Fruit fly (Drosophila melanogaster) whole organism, embryonic: ENCODE data around the gene fal.
A peak's percentile ranks its signal among the peaks of the same experiment; 100 is the strongest.

Source experiments
- B-H2 ChIP-seq: fragments of 200-800 bp; sonication (Bioruptor generic); optimal IDR thresholded peaks from 2 replicates; lab custom pipeline; 2018; ENCODE audit warnings: missing biosample characterization, mild to moderate bottlenecking, missing genetic modification characterization
- CG10147 ChIP-seq: fragments of 200-800 bp; sonication (Bioruptor generic); optimal IDR thresholded peaks from 2 replicates; lab custom pipeline; 2019; ENCODE audit warnings: missing biosample characterization, mild to moderate bottlenecking, missing genetic modification characterization, moderate library complexity
- CG11093 ChIP-seq: fragments of 200-800 bp; sonication (Bioruptor generic); IDR thresholded peaks from 3 replicates; pipeline ENCODE4 v1.3.6; 2022; ENCODE audit warnings: missing biosample characterization, missing genetic modification characterization
- CG15696 ChIP-seq: fragments of 200-800 bp; sonication (Bioruptor generic); optimal IDR thresholded peaks from 2 replicates; lab custom pipeline; 2019; ENCODE audit warnings: missing biosample characterization, mild to moderate bottlenecking, missing genetic modification characterization, moderate library complexity
- CG1602 ChIP-seq: fragments of 200-800 bp; sonication (Bioruptor generic); optimal IDR thresholded peaks from 3 replicates; lab custom pipeline; 2016; ENCODE audit warnings: missing biosample characterization, missing genetic modification characterization
- CG16863 ChIP-seq: fragments of 200-800 bp; sonication (Bioruptor generic); optimal IDR thresholded peaks from 3 replicates; lab custom pipeline; 2016; ENCODE audit warnings: missing biosample characterization, missing genetic modification characterization
- CG2202 ChIP-seq: fragments of 200-800 bp; sonication (Bioruptor generic); optimal IDR thresholded peaks from 2 replicates; lab custom pipeline; 2018; ENCODE audit warnings: missing biosample characterization, mild to moderate bottlenecking, missing genetic modification characterization
- CG30403 ChIP-seq: fragments of 200-800 bp; sonication (Bioruptor generic); optimal IDR thresholded peaks from 3 replicates; lab custom pipeline; 2016; ENCODE audit warnings: missing biosample characterization, missing genetic modification characterization
- CG31388 ChIP-seq: fragments of 200-800 bp; sonication (Bioruptor generic); optimal IDR thresholded peaks from 2 replicates; lab custom pipeline; 2016; ENCODE audit warnings: missing biosample characterization, missing genetic modification characterization
- CG34224 ChIP-seq: fragments of 200-800 bp; sonication (Bioruptor generic); IDR thresholded peaks from 3 replicates; pipeline ENCODE4 v1.3.6; 2022; ENCODE audit warnings: missing biosample characterization, missing genetic modification characterization; ENCODE audit not compliant: partially characterized antibody
- CG34422 ChIP-seq: fragments of 200-800 bp; sonication (Bioruptor generic); IDR thresholded peaks from 3 replicates; pipeline ENCODE4 v1.3.6; 2022; ENCODE audit warnings: missing biosample characterization, missing genetic modification characterization
- CG3838 ChIP-seq: fragments of 200-800 bp; sonication (Bioruptor generic); optimal IDR thresholded peaks from 3 replicates; lab custom pipeline; 2016; ENCODE audit warnings: missing biosample characterization, missing genetic modification characterization
- CG3847 ChIP-seq: fragments of 200-800 bp; sonication (Bioruptor generic); IDR thresholded peaks from 2 replicates; pipeline ENCODE4 v1.3.6; 2022; ENCODE audit warnings: missing biosample characterization, missing genetic modification characterization
- CG3995 ChIP-seq: fragments of 200-800 bp; sonication (Bioruptor generic); optimal IDR thresholded peaks from 3 replicates; lab custom pipeline; 2016; ENCODE audit warnings: missing biosample characterization, missing genetic modification characterization
- CG42726 ChIP-seq: fragments of 200-800 bp; sonication (Bioruptor generic); IDR thresholded peaks from 2 replicates; pipeline ENCODE4 v1.3.6; 2022; ENCODE audit warnings: missing biosample characterization, missing genetic modification characterization; ENCODE audit not compliant: partially characterized antibody
- CG4424 ChIP-seq: fragments of 200-800 bp; sonication (Bioruptor generic); optimal IDR thresholded peaks from 3 replicates; lab custom pipeline; 2016; ENCODE audit warnings: missing biosample characterization, missing genetic modification characterization
- CG6765 ChIP-seq: fragments of 200-800 bp; sonication (Bioruptor generic); optimal IDR thresholded peaks from 3 replicates; lab custom pipeline; 2017; ENCODE audit warnings: missing biosample characterization, mild to moderate bottlenecking, missing genetic modification characterization
- CG7271 ChIP-seq: fragments of 200-800 bp; sonication (Bioruptor generic); optimal IDR thresholded peaks from 2 replicates; lab custom pipeline; 2018; ENCODE audit warnings: missing biosample characterization, mild to moderate bottlenecking, missing genetic modification characterization, moderate library complexity
- CG9797 ChIP-seq: fragments of 200-800 bp; sonication (Bioruptor generic); optimal IDR thresholded peaks from 3 replicates; lab custom pipeline; 2018; ENCODE audit warnings: missing biosample characterization, mild to moderate bottlenecking, missing genetic modification characterization
- D19B ChIP-seq: fragments of 200-800 bp; sonication (Bioruptor generic); optimal IDR thresholded peaks from 2 replicates; lab custom pipeline; 2017; ENCODE audit warnings: missing biosample characterization, mild to moderate bottlenecking, missing genetic modification characterization
- Doc3 ChIP-seq: fragments of 200-800 bp; sonication (Bioruptor generic); IDR thresholded peaks from 3 replicates; pipeline ENCODE4 v1.3.6; 2022; ENCODE audit warnings: missing biosample characterization, missing genetic modification characterization; ENCODE audit not compliant: partially characterized antibody
- Dref ChIP-seq: fragments of 200-800 bp; sonication (Bioruptor generic); IDR thresholded peaks from 2 replicates; pipeline ENCODE4 v1.3.6; 2022; ENCODE audit warnings: missing biosample characterization, missing genetic modification characterization
- Fer3 ChIP-seq: fragments of 200-800 bp; sonication (Bioruptor generic); optimal IDR thresholded peaks from 2 replicates; lab custom pipeline; 2018; ENCODE audit warnings: missing biosample characterization, mild to moderate bottlenecking, missing genetic modification characterization, moderate library complexity
- Gsc ChIP-seq: fragments of 200-800 bp; sonication (Bioruptor generic); IDR thresholded peaks from 2 replicates; pipeline ENCODE4 v1.3.6; 2022; ENCODE audit warnings: missing biosample characterization, missing genetic modification characterization
- HLHmδ ChIP-seq: fragments of 200-800 bp; sonication (Bioruptor generic); optimal IDR thresholded peaks from 2 replicates; lab custom pipeline; 2018; ENCODE audit warnings: missing biosample characterization, mild to moderate bottlenecking, missing genetic modification characterization, moderate library complexity
- Lhr ChIP-seq: fragments of 200-800 bp; sonication (Bioruptor generic); optimal IDR thresholded peaks from 3 replicates; lab custom pipeline; 2017; ENCODE audit warnings: mild to moderate bottlenecking, missing biosample characterization, missing genetic modification reagents, missing genetic modification characterization
- Lim3 ChIP-seq: fragments of 200-800 bp; sonication (Bioruptor generic); IDR thresholded peaks from 2 replicates; pipeline ENCODE4 v1.3.6; 2022; ENCODE audit warnings: missing biosample characterization, missing genetic modification characterization
- Myb ChIP-seq: fragments of 200-800 bp; sonication (Bioruptor generic); optimal IDR thresholded peaks from 2 replicates; lab custom pipeline; 2016; ENCODE audit warnings: missing biosample characterization, missing genetic modification characterization
- NC2β ChIP-seq: fragments of 200-800 bp; sonication (Bioruptor generic); optimal IDR thresholded peaks from 2 replicates; lab custom pipeline; 2016; ENCODE audit warnings: missing biosample characterization, missing genetic modification characterization
- br ChIP-seq: fragments of >200 bp; optimal IDR thresholded peaks from 2 replicates; lab custom pipeline; 2017
- cad ChIP-seq: fragments of >200 bp; optimal IDR thresholded peaks from 2 replicates; lab custom pipeline; 2017; ENCODE audit warnings: missing biosample characterization, missing genetic modification characterization
- ci ChIP-seq: fragments of 200-800 bp; sonication (Bioruptor generic); IDR thresholded peaks from 3 replicates; pipeline ENCODE4 v1.3.6; 2022; ENCODE audit warnings: missing biosample characterization, missing genetic modification characterization
- corto ChIP-seq: fragments of 200-800 bp; sonication (Bioruptor generic); optimal IDR thresholded peaks from 2 replicates; lab custom pipeline; 2016; ENCODE audit warnings: missing biosample characterization, mild to moderate bottlenecking, missing genetic modification characterization, moderate library complexity
- dan ChIP-seq: fragments of 200-800 bp; sonication (Bioruptor generic); IDR thresholded peaks from 2 replicates; pipeline ENCODE4 v1.3.6; 2022; ENCODE audit warnings: missing biosample characterization, missing genetic modification characterization
- fu2 ChIP-seq: fragments of 200-800 bp; sonication (Bioruptor generic); optimal IDR thresholded peaks from 2 replicates; lab custom pipeline; 2016; ENCODE audit warnings: missing biosample characterization, missing genetic modification characterization
- gem ChIP-seq: fragments of 200-800 bp; sonication (Bioruptor generic); optimal IDR thresholded peaks from 2 replicates; lab custom pipeline; 2019; ENCODE audit warnings: missing biosample characterization, mild to moderate bottlenecking, missing genetic modification characterization, moderate library complexity
- grau ChIP-seq: fragments of 200-800 bp; optimal IDR thresholded peaks from 3 replicates; lab custom pipeline; 2019; ENCODE audit warnings: missing biosample characterization, mild to moderate bottlenecking, missing genetic modification characterization, moderate library complexity
- gro ChIP-seq: fragments of 200-800 bp; sonication (Bioruptor generic); optimal IDR thresholded peaks from 2 replicates; lab custom pipeline; 2016; ENCODE audit warnings: missing biosample characterization, missing genetic modification characterization
- gsb-n ChIP-seq: fragments of 200-800 bp; sonication (Bioruptor generic); optimal IDR thresholded peaks from 3 replicates; lab custom pipeline; 2018; ENCODE audit warnings: missing biosample characterization, mild to moderate bottlenecking, missing genetic modification characterization
- mam ChIP-seq: fragments of 200-800 bp; sonication (Bioruptor generic); optimal IDR thresholded peaks from 3 replicates; lab custom pipeline; 2016; ENCODE audit warnings: missing biosample characterization, missing genetic modification characterization
- mirr ChIP-seq: fragments of 200-800 bp; sonication (Bioruptor generic); optimal IDR thresholded peaks from 3 replicates; lab custom pipeline; 2018; ENCODE audit warnings: missing biosample characterization, mild to moderate bottlenecking, missing genetic modification characterization
- pho ChIP-seq: fragments of 200-800 bp; sonication (Bioruptor generic); optimal IDR thresholded peaks from 2 replicates; lab custom pipeline; 2016; ENCODE audit warnings: missing biosample characterization, missing genetic modification characterization
- pros ChIP-seq: fragments of 200-800 bp; sonication (Bioruptor generic); optimal IDR thresholded peaks from 3 replicates; lab custom pipeline; 2019; ENCODE audit warnings: missing biosample characterization, mild to moderate bottlenecking, missing genetic modification characterization, moderate library complexity
- ranshi ChIP-seq: fragments of 200-800 bp; sonication (Bioruptor generic); IDR thresholded peaks from 2 replicates; pipeline ENCODE4 v1.3.6; 2022; ENCODE audit warnings: missing biosample characterization, missing genetic modification characterization
- scrt ChIP-seq: fragments of 200-800 bp; sonication (Bioruptor generic); optimal IDR thresholded peaks from 2 replicates; lab custom pipeline; 2018; ENCODE audit warnings: missing biosample characterization, mild to moderate bottlenecking, missing genetic modification characterization, moderate library complexity
- so ChIP-seq: fragments of 200-800 bp; sonication (Bioruptor generic); IDR thresholded peaks from 3 replicates; pipeline ENCODE4 v1.3.6; 2022; ENCODE audit warnings: missing biosample characterization, missing genetic modification characterization
- ssp ChIP-seq: fragments of 200-800 bp; sonication (Bioruptor generic); IDR thresholded peaks from 2 replicates; pipeline ENCODE4 v1.3.6; 2022; ENCODE audit warnings: missing biosample characterization, missing genetic modification characterization
- stwl ChIP-seq: fragments of 200-800 bp; sonication (Bioruptor generic); optimal IDR thresholded peaks from 3 replicates; lab custom pipeline; 2018; ENCODE audit warnings: missing biosample characterization, mild to moderate bottlenecking, missing genetic modification characterization, moderate library complexity
- tgo ChIP-seq: fragments of 200-800 bp; sonication (Bioruptor generic); IDR thresholded peaks from 3 replicates; pipeline ENCODE4 v1.3.6; 2022; ENCODE audit warnings: missing biosample characterization, missing genetic modification characterization
- tna ChIP-seq: fragments of 200-800 bp; sonication (Bioruptor generic); IDR thresholded peaks from 2 replicates; pipeline ENCODE4 v1.3.6; 2022; ENCODE audit warnings: missing biosample characterization, missing genetic modification characterization; ENCODE audit not compliant: partially characterized antibody
- unpg ChIP-seq: fragments of 200-800 bp; sonication (Bioruptor generic); optimal IDR thresholded peaks from 3 replicates; lab custom pipeline; 2018; ENCODE audit warnings: missing biosample characterization, mild to moderate bottlenecking, missing genetic modification characterization, moderate library complexity
- zen ChIP-seq: fragments of 200-800 bp; sonication (Bioruptor generic); optimal IDR thresholded peaks from 3 replicates; lab custom pipeline; 2018; ENCODE audit warnings: missing biosample characterization, mild to moderate bottlenecking, missing genetic modification characterization, moderate library complexity

Gene fal

dm6 chr3L:19338234-19338633 lies 43.9 kb downstream of the fal start (continued):
- TF ChIP-seq scrt (GFP tag; lab: Kevin White, UChicago) (no peak), HLHmδ (no peak), CG2202 (tag; lab: Kevin White, UChicago) (no peak), stwl (tag; lab: Kevin White, UChicago) (no peak), mam (GFP tag; lab: Kevin White, UChicago) (peak; percentile 34), B-H2 (GFP tag; lab: Kevin White, UChicago) (no peak), CG34422 (GFP tag; lab: Robert Waterston, UW) (no peak), Fer3 (tag; lab: Kevin White, UChicago) (peak; percentile 33), ranshi (GFP tag; lab: Robert Waterston, UW) (peak; percentile 48; the same call in 1 of the 2 replicates), CG3847 (GFP tag; lab: Robert Waterston, UW) (peak; percentile 31; the same call in 1 of the 2 replicates), fu2 (GFP tag; lab: Kevin White, UChicago) (no peak), CG3838 (GFP tag; lab: Kevin White, UChicago) (no peak), CG3995 (no peak), CG30403 (GFP tag; lab: Kevin White, UChicago) (peak; percentile 34), dan (GFP tag; lab: Robert Waterston, UW) (no peak), pho (no peak), gro (GFP tag; lab: Kevin White, UChicago) (no peak), Doc3 (GFP tag; lab: Robert Waterston, UW) (no peak), unpg (GFP tag; lab: Kevin White, UChicago) (peak; percentile 65), CG31388 (GFP tag; lab: Kevin White, UChicago) (no peak), CG1602 (GFP tag; lab: Kevin White, UChicago) (peak; percentile 4), CG4424 (peak; percentile 61), CG7271 (tag; lab: Kevin White, UChicago) (no peak), Dref (GFP tag; lab: Robert Waterston, UW) (no peak), corto (no peak), ssp (no peak), Myb (GFP tag; lab: Kevin White, UChicago) (no peak), CG11093 (GFP tag; lab: Robert Waterston, UW) (no peak), so (GFP tag; lab: Robert Waterston, UW) (no peak), CG16863 (GFP tag; lab: Kevin White, UChicago) (no peak), Lim3 (GFP tag; lab: Robert Waterston, UW) (no peak), mirr (GFP tag; lab: Kevin White, UChicago) (no peak), CG9797 (GFP tag; lab: Kevin White, UChicago) (no peak), CG6765 (GFP tag; lab: Kevin White, UChicago) (no peak), CG10147 (GFP tag; lab: Kevin White, UChicago) (peak; percentile 48), zen (no peak), CG34224 (GFP tag; lab: Robert Waterston, UW) (no peak), Lhr (GFP tag; lab: Kevin White, UChicago) (no peak), D19B (GFP tag; lab: Kevin White, UChicago) (no peak), pros (no peak), tgo (peak; percentile 68), ci (GFP tag; lab: Robert Waterston, UW) (no peak), NC2β (GFP tag; lab: Kevin White, UChicago) (no peak), CG42726 (GFP tag; lab: Robert Waterston, UW) (no peak), gsb-n (tag; lab: Kevin White, UChicago) (peak; percentile 55), br (lab: Kevin White, UChicago) (no peak), Gsc (GFP tag; lab: Robert Waterston, UW) (no peak), grau (tag; lab: Kevin White, UChicago) (peak; percentile 57), tna (GFP tag; lab: Robert Waterston, UW) (no peak), gem (tag; lab: Kevin White, UChicago) (peak; percentile 78), cad (no peak), CG15696 (tag; lab: Kevin White, UChicago) (no peak)
